Worm (Caenorhabditis elegans) whole organism, late embryonic: ENCODE results near the gene C39D10.7.

Experiments
- F13H6.1 ChIP-seq: sonication (generic microtip); optimal IDR thresholded peaks from 2 replicates; lab custom pipeline; 2016; ENCODE audit warnings: missing genetic modification characterization, missing compliant biosample characterization
- K09A11.1 ChIP-seq: sonication (generic microtip); optimal IDR thresholded peaks from 2 replicates; lab custom pipeline; 2017; ENCODE audit warnings: antibody characterized with exemption, mild to moderate bottlenecking, missing genetic modification characterization, missing compliant biosample characterization; ENCODE audit not compliant: insufficient read depth
- T23F11.4 ChIP-seq: fragments of 200-800 bp; sonication (Bioruptor generic); optimal IDR thresholded peaks from 2 replicates; lab custom pipeline; 2018; ENCODE audit warnings: mild to moderate bottlenecking, missing genetic modification characterization, missing compliant biosample characterization
- Y22D7AL.16 ChIP-seq: sonication (generic microtip); optimal IDR thresholded peaks from 2 replicates; lab custom pipeline; 2016; ENCODE audit warnings: missing genetic modification characterization, missing compliant biosample characterization
- ahr-1 ChIP-seq: sonication (generic microtip); optimal IDR thresholded peaks from 2 replicates; lab custom pipeline; 2016; ENCODE audit warnings: missing genetic modification characterization, missing compliant biosample characterization
- ceh-18 ChIP-seq: sonication (generic microtip); optimal IDR thresholded peaks from 2 replicates; lab custom pipeline; 2016; ENCODE audit warnings: missing genetic modification characterization, missing compliant biosample characterization
- ceh-19 ChIP-seq: fragments of 200-800 bp; sonication (Bioruptor generic); optimal IDR thresholded peaks from 2 replicates; lab custom pipeline; 2018; ENCODE audit warnings: mild to moderate bottlenecking, missing genetic modification characterization, missing compliant biosample characterization
- ceh-2 ChIP-seq: sonication (generic microtip); optimal IDR thresholded peaks from 2 replicates; lab custom pipeline; 2016; ENCODE audit warnings: missing genotype, missing genetic modification characterization, missing compliant biosample characterization
- ceh-24 ChIP-seq: sonication (generic microtip); optimal IDR thresholded peaks from 2 replicates; lab custom pipeline; 2016; ENCODE audit warnings: mild to moderate bottlenecking, missing genetic modification characterization, missing compliant biosample characterization
- ceh-31 ChIP-seq: sonication (generic microtip); optimal IDR thresholded peaks from 2 replicates; lab custom pipeline; 2016; ENCODE audit warnings: missing genetic modification characterization, missing compliant biosample characterization
- ceh-6 ChIP-seq: fragments of 200-800 bp; sonication (Bioruptor generic); optimal IDR thresholded peaks from 2 replicates; lab custom pipeline; 2018; ENCODE audit warnings: mild to moderate bottlenecking, missing genetic modification characterization, missing compliant biosample characterization
- ceh-9 ChIP-seq: sonication (generic microtip); optimal IDR thresholded peaks from 2 replicates; lab custom pipeline; 2016; ENCODE audit warnings: mild to moderate bottlenecking, missing genetic modification characterization, inconsistent platforms, missing compliant biosample characterization
- dmd-4 ChIP-seq: sonication (generic microtip); optimal IDR thresholded peaks from 2 replicates; lab custom pipeline; 2016; ENCODE audit warnings: borderline replicate concordance, missing genetic modification characterization, missing compliant biosample characterization
- dve-1 ChIP-seq: sonication (generic microtip); optimal IDR thresholded peaks from 2 replicates; lab custom pipeline; 2017; ENCODE audit warnings: antibody characterized with exemption, mild to moderate bottlenecking, missing genetic modification characterization, missing compliant biosample characterization
- elt-2 ChIP-seq: sonication (generic microtip); optimal IDR thresholded peaks from 2 replicates; lab custom pipeline; 2016; ENCODE audit warnings: missing genetic modification reagents, missing genetic modification characterization, missing compliant biosample characterization
- hlh-13 ChIP-seq: fragments of 200-800 bp; sonication (Bioruptor generic); optimal IDR thresholded peaks from 2 replicates; lab custom pipeline; 2018; ENCODE audit warnings: mild to moderate bottlenecking, missing genetic modification characterization, missing compliant biosample characterization
- hlh-30 ChIP-seq: sonication (generic microtip); optimal IDR thresholded peaks from 2 replicates; lab custom pipeline; 2017; ENCODE audit warnings: antibody characterized with exemption, missing genetic modification characterization, missing compliant biosample characterization; ENCODE audit not compliant: insufficient read depth
- lin-11 ChIP-seq: fragments of 200-800 bp; sonication (Bioruptor generic); optimal IDR thresholded peaks from 2 replicates; lab custom pipeline; 2018; ENCODE audit warnings: mild to moderate bottlenecking, missing genetic modification characterization, missing compliant biosample characterization
- mec-3 ChIP-seq: sonication (generic microtip); optimal IDR thresholded peaks from 2 replicates; lab custom pipeline; 2016; ENCODE audit warnings: borderline replicate concordance, missing genetic modification characterization, missing compliant biosample characterization
- nfya-1 ChIP-seq: sonication (generic microtip); optimal IDR thresholded peaks from 2 replicates; lab custom pipeline; 2017; ENCODE audit warnings: missing genetic modification characterization, mild to moderate bottlenecking, missing compliant biosample characterization, antibody characterized with exemption, moderate library complexity
- nhr-11 ChIP-seq: fragments of 150-350 bp; optimal IDR thresholded peaks from 2 replicates; lab custom pipeline; 2014; ENCODE audit warnings: missing biosample characterization, missing genetic modification characterization
- npax-4 ChIP-seq: sonication (generic microtip); optimal IDR thresholded peaks from 2 replicates; lab custom pipeline; 2016; ENCODE audit warnings: missing genetic modification characterization, missing compliant biosample characterization
- pag-3 ChIP-seq: sonication (generic microtip); optimal IDR thresholded peaks from 2 replicates; lab custom pipeline; 2016; ENCODE audit warnings: missing compliant biosample characterization, missing genetic modification characterization, borderline replicate concordance
- pax-1 ChIP-seq: fragments of 150-350 bp; optimal IDR thresholded peaks from 2 replicates; lab custom pipeline; 2014; ENCODE audit warnings: missing biosample characterization, missing genetic modification characterization
- pha-2 ChIP-seq: sonication (generic microtip); optimal IDR thresholded peaks from 2 replicates; lab custom pipeline; 2017; ENCODE audit warnings: mild to moderate bottlenecking, missing genetic modification characterization, missing compliant biosample characterization
- pha-4 ChIP-seq: fragments of 150-350 bp; optimal IDR thresholded peaks from 2 replicates; lab custom pipeline; 2018; ENCODE audit warnings: missing biosample characterization, missing genetic modification reagents, missing genetic modification characterization
- pqm-1 ChIP-seq: sonication (generic microtip); optimal IDR thresholded peaks from 2 replicates; lab custom pipeline; 2016; ENCODE audit warnings: missing genetic modification characterization, missing compliant biosample characterization
- pros-1 ChIP-seq: fragments of 150-350 bp; optimal IDR thresholded peaks from 2 replicates; lab custom pipeline; 2014; ENCODE audit warnings: missing biosample characterization, missing genetic modification reagents, missing genetic modification characterization
- ref-2 ChIP-seq: sonication (generic microtip); optimal IDR thresholded peaks from 2 replicates; lab custom pipeline; 2016; ENCODE audit warnings: missing genetic modification characterization, missing compliant biosample characterization
- sdc-2 ChIP-seq: sonication (generic microtip); optimal IDR thresholded peaks from 2 replicates; lab custom pipeline; 2016; ENCODE audit warnings: missing genotype, missing genetic modification characterization, missing compliant biosample characterization
- syd-9 ChIP-seq: sonication (generic microtip); optimal IDR thresholded peaks from 2 replicates; lab custom pipeline; 2016; ENCODE audit warnings: mild to moderate bottlenecking, missing genetic modification characterization, moderate library complexity, missing compliant biosample characterization
- tbx-7 ChIP-seq: sonication (generic microtip); optimal IDR thresholded peaks from 2 replicates; lab custom pipeline; 2016; ENCODE audit warnings: missing genotype, missing genetic modification characterization, missing compliant biosample characterization
- ttx-3 ChIP-seq: sonication (generic microtip); optimal IDR thresholded peaks from 2 replicates; lab custom pipeline; 2016; ENCODE audit warnings: missing genetic modification reagents, missing genetic modification characterization, missing compliant biosample characterization
- unc-3 ChIP-seq, 2 experiments: fragments of 200-800 bp in 1 of 2; sonication (Bioruptor generic) in 1 of 2; sonication (generic microtip) in 1 of 2; conservative IDR thresholded peaks in 1 of 2; optimal IDR thresholded peaks in 1 of 2; 2 replicates each; pipeline versions ENCODE4 v1.3.6 to Lab custom; 2016 to 2022; ENCODE audit warnings: missing compliant biosample characterization in 2 of 2, missing genetic modification characterization in 2 of 2, missing genetic modification reagents in 1 of 2
- unc-86 ChIP-seq: sonication (generic microtip); optimal IDR thresholded peaks from 2 replicates; lab custom pipeline; 2016; ENCODE audit warnings: missing genetic modification characterization, missing compliant biosample characterization
- zip-5 ChIP-seq: sonication (generic microtip); optimal IDR thresholded peaks from 2 replicates; lab custom pipeline; 2016; ENCODE audit warnings: missing genetic modification characterization, missing compliant biosample characterization

The C39D10.7 gene

DNA sequence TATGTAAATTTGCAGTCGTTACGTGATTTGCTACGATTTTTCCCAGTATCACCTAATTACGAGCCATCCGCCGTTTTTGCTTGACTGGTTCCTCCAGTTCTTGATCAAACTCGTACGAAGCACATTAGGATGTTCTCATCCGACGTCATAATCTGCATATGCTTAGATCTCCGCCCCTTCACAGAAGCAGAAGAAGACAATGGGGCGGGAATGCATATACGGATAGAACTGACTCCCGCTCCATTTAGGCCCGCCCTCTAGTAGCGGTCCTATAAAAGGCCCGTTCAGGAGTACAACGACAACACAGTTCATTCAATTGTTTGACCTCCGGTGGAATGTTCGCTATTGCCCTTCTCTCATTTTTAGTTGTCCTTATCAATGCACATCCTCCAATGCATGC lies 11.4 kb upstream of the C39D10.7 start, which contains the start of gene zig-4:
zig-4 (plus strand) TSS at position 301 of the 400 bp plus-strand sequence.
- no peak for TF ChIP-seq elt-2

- TF ChIP-seq tbx-7 (tag; lab: Kevin White, UChicago) (no peak), ahr-1 (tag; lab: Kevin White, UChicago) (no peak), pqm-1 (tag; lab: Kevin White, UChicago) (no peak), pax-1 (tag; lab: Kevin White, UChicago) (no peak), pha-4 (tag; lab: Kevin White, UChicago) (no peak), lin-11 (tag; lab: Kevin White, UChicago) (no peak), dve-1 (tag; lab: Kevin White, UChicago) (no peak), ceh-6 (GFP tag; lab: Kevin White, UChicago) (no peak), nfya-1 (no peak)
These were observed 7.4 kb upstream of the C39D10.7 start for ce11 chrX:7921130-7921529.

DNA sequence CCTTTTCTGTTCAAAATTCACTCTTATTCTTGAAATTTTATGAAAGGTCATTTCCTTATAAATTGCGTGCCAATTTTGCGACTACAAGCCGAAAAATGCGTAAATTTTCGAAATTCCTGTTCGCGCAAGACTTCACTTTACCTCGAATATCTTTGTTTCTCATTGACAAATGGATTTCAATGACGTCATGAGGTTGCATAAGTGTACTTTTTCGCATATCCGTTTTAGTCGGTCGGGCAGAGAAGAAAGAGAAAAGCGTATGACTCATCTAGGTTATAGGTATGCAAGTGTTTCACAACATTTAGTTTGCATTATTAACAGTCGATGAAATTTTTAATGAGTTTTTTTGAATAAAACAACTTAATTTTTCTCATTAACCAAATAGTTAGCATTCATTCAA lies 2.3 kb upstream of the C39D10.7 start:
- TF ChIP-seq pqm-1 (tag; lab: Kevin White, UChicago) (no peak), ceh-2 (tag; lab: Kevin White, UChicago) (no peak), ceh-24 (tag; lab: Kevin White, UChicago) (no peak), pha-2 (no peak), syd-9 (tag; lab: Kevin White, UChicago) (no peak), ceh-9 (tag; lab: Kevin White, UChicago) (no peak), zip-5 (no peak), hlh-30 (tag; lab: Kevin White, UChicago) (no peak), pag-3 (tag; lab: Kevin White, UChicago) (no peak), Y22D7AL.16 (tag; lab: Kevin White, UChicago) (no peak), pha-4 (tag; lab: Kevin White, UChicago) (no peak), ceh-18 (tag; lab: Kevin White, UChicago) (no peak)

- TF ChIP-seq unc-86, result no peak
- TF ChIP-seq, all 69 proteins: peak for 0
These were observed 1.9 kb upstream of the C39D10.7 start for ce11 chrX:7915616-7916015.

DNA sequence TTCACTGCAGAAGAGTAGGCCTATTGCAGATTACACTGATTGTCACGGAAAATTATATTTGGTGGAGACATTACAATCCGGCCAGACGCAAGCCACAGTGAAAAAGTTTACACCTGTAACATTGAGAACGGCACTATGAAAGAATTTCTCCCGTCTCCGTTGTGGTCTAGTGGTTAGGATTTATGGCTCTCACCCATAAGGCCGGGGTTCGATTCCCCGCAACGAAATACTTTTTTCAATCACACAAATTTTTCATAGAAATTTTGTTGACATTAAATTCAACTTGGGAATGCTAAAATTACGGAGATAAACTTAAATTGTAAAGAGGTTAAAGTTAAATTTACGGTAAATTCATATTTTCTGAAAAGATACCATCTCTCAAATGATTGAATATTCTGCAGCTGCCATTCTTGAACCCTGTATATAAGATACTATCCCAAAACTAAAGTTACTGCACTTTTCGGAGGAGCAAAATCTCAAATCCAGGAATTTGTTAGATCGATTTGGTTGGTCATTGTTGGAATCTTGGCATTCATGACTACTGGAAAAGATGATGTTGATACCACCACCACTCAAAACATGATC lies 7.2 kb downstream of the C39D10.7 start, which contains the start of gene C39D10.1:
C39D10.1 (plus strand) TSS at position 535 of the 585 bp plus-strand sequence.
- TF ChIP-seq sdc-2 (tag; lab: Kevin White, UChicago), result no peak
- no peak for TF ChIP-seq dmd-4 (tag; lab: Kevin White, UChicago)
- no peak for TF ChIP-seq ttx-3
- TF ChIP-seq npax-4 (tag; lab: Kevin White, UChicago), result no peak
- no peak for TF ChIP-seq hlh-13 (GFP tag; lab: Kevin White, UChicago)
- no peak for TF ChIP-seq pqm-1 (tag; lab: Kevin White, UChicago)
- TF ChIP-seq ceh-19, result no peak
- no peak for TF ChIP-seq nfya-1
- TF ChIP-seq unc-3 (GFP tag; conservative IDR thresholded peaks at IDR 0.05; lab: Robert Waterston, UW), result no peak
- TF ChIP-seq unc-3 (tag; optimal IDR thresholded peaks at IDR 0.05; lab: Kevin White, UChicago), result no peak
- no peak for TF ChIP-seq elt-2

ce11 chrX:7902976-7903375 lies 10.8 kb downstream of the C39D10.7 start, which contains the start of gene C39D10.11:
TSS of gene C39D10.11 (plus strand) at chrX:7903276.
- no peak for TF ChIP-seq nfya-1
- no peak for TF ChIP-seq ahr-1 (tag; lab: Kevin White, UChicago)
- TF ChIP-seq nhr-11 (tag; lab: Kevin White, UChicago), result no peak
- TF ChIP-seq pros-1 (tag; lab: Kevin White, UChicago), result no peak
- no peak for TF ChIP-seq F13H6.1 (tag; lab: Kevin White, UChicago)
- no peak for TF ChIP-seq ttx-3
- TF ChIP-seq ref-2 (tag; lab: Kevin White, UChicago), result no peak
- TF ChIP-seq mec-3, result no peak
- no peak for TF ChIP-seq ceh-31 (tag; lab: Kevin White, UChicago)
- no peak for TF ChIP-seq pha-4 (tag; lab: Kevin White, UChicago)
- no peak for TF ChIP-seq K09A11.1
- no peak for TF ChIP-seq hlh-30 (tag; lab: Kevin White, UChicago)
- no peak for TF ChIP-seq T23F11.4 (GFP tag; lab: Kevin White, UChicago)
